Fruit fly (Drosophila melanogaster): ENCODE measurements around the gene CG10903.

Gene CG10903

dm6 chr3R:8013121-8014009 is 16.8 kb upstream of the CG10903 start, which contains the start of the genes CG10435 and Pbp95 (continued):
- TF ChIP-seq CG2889 (GFP tag; IDR thresholded peaks at IDR 0.05) = peak; percentile 39; the same call in 1 of the 3 replicates
- TF ChIP-seq HmgD (GFP tag; optimal IDR thresholded peaks at IDR 0.05) = no peak
- peak; percentile 68 for TF ChIP-seq bbx (GFP tag; IDR thresholded peaks at IDR 0.05; ENCODE audit: partially characterized antibody)
- TF ChIP-seq CG12104 (GFP tag; optimal IDR thresholded peaks at IDR 0.05) = peak; percentile 8
- TF ChIP-seq CG11696 (GFP tag; IDR thresholded peaks at IDR 0.05) = no peak
- no peak for TF ChIP-seq Sox100B (GFP tag; optimal IDR thresholded peaks at IDR 0.05)
- peak; percentile 82 for TF ChIP-seq mam (GFP tag; optimal IDR thresholded peaks at IDR 0.05)
- TF ChIP-seq hkb (optimal IDR thresholded peaks at IDR 0.05) = no peak
- no peak for TF ChIP-seq hkb (GFP tag; IDR thresholded peaks at IDR 0.05)
- peak; percentile 86 for TF ChIP-seq CG10267 (tag; optimal IDR thresholded peaks at IDR 0.05)
- TF ChIP-seq kay (GFP tag; optimal IDR thresholded peaks at IDR 0.05) = no peak
- no peak for TF ChIP-seq CG18764 (GFP tag; optimal IDR thresholded peaks at IDR 0.05)
- TF ChIP-seq Nf-YA (GFP tag; IDR thresholded peaks at IDR 0.05) = peak; percentile 47; the same call in 1 of the 2 replicates
- peak; percentile 79 for TF ChIP-seq CG9932 (GFP tag; IDR thresholded peaks at IDR 0.05)
- TF ChIP-seq D19B (GFP tag; optimal IDR thresholded peaks at IDR 0.05) = peak; percentile 96
- 0 out of 2 replicates have a peak, but pooled peaks have one; percentile 18 for TF ChIP-seq Adf1 (GFP tag; IDR thresholded peaks at IDR 0.05)
- TF ChIP-seq hb (GFP tag; IDR thresholded peaks at IDR 0.05; ENCODE audit: partially characterized antibody) = peak; percentile 62; the same call in 1 of the 3 replicates
- no peak for TF ChIP-seq sd (tag; optimal IDR thresholded peaks at IDR 0.05)
- TF ChIP-seq CG12219 (GFP tag; optimal IDR thresholded peaks at IDR 0.05) = no peak
- no peak for TF ChIP-seq hth (optimal IDR thresholded peaks at IDR 0.05)
- TF ChIP-seq CG6654 (GFP tag; optimal IDR thresholded peaks at IDR 0.05) = no peak
- peak; percentile 68 for TF ChIP-seq Aef1 (GFP tag; IDR thresholded peaks at IDR 0.05)
- TF ChIP-seq CG15601 (tag; optimal IDR thresholded peaks at IDR 0.05) = no peak
- peak; percentile 69 for TF ChIP-seq ind (GFP tag; optimal IDR thresholded peaks at IDR 0.05)
- no peak for TF ChIP-seq Stat92E (GFP tag; optimal IDR thresholded peaks at IDR 0.05)
- TF ChIP-seq CG8089 (GFP tag; optimal IDR thresholded peaks at IDR 0.05) = no peak
- no peak for TF ChIP-seq CG18599 (GFP tag; optimal IDR thresholded peaks at IDR 0.05)
- peak; percentile 53; the same call in 2 of the 3 replicates for TF ChIP-seq CG14050 (GFP tag; IDR thresholded peaks at IDR 0.05)
- peak; percentile 24 for TF ChIP-seq CG8944 (GFP tag; optimal IDR thresholded peaks at IDR 0.05)
- no peak for TF ChIP-seq CG31365 (tag; optimal IDR thresholded peaks at IDR 0.05)
- TF ChIP-seq Dbx (GFP tag; IDR thresholded peaks at IDR 0.05) = peak; percentile 67; the same call in 1 of the 3 replicates
- TF ChIP-seq peb (GFP tag; IDR thresholded peaks at IDR 0.05) = no peak
- peak; percentile 70 for TF ChIP-seq Ets65A (GFP tag)
- 0 out of 2 replicates have a peak, but pooled peaks have one; percentile 38 for TF ChIP-seq toy (GFP tag; IDR thresholded peaks at IDR 0.05)
- TF ChIP-seq CG8478 (optimal IDR thresholded peaks at IDR 0.05) = no peak
- peak; percentile 18 for TF ChIP-seq Dip3 (GFP tag; optimal IDR thresholded peaks at IDR 0.05)
- TF ChIP-seq phol (tag; optimal IDR thresholded peaks at IDR 0.05) = peak; percentile 33
- peak; percentile 24 for TF ChIP-seq p53 (GFP tag; optimal IDR thresholded peaks at IDR 0.05)
- TF ChIP-seq danr (GFP tag; IDR thresholded peaks at IDR 0.05) = no peak; the same call in 1 of the 2 replicates
- no peak for TF ChIP-seq dmrt99B (tag; optimal IDR thresholded peaks at IDR 0.05)
- TF ChIP-seq en (GFP tag; optimal IDR thresholded peaks at IDR 0.05) = no peak
- no peak for TF ChIP-seq ara (GFP tag; IDR thresholded peaks at IDR 0.05)
- TF ChIP-seq CG6254 (GFP tag; optimal IDR thresholded peaks at IDR 0.05) = peak; percentile 30
- no peak for TF ChIP-seq fd64A (GFP tag; optimal IDR thresholded peaks at IDR 0.05)
- TF ChIP-seq pho (GFP tag; optimal IDR thresholded peaks at IDR 0.05) = peak; percentile 59
- TF ChIP-seq CG17385 (GFP tag; optimal IDR thresholded peaks at IDR 0.05) = no peak
- peak; percentile 78 for TF ChIP-seq slbo (GFP tag; IDR thresholded peaks at IDR 0.05)
- TF ChIP-seq cas (GFP tag; IDR thresholded peaks at IDR 0.05) = peak; percentile 61
- TF ChIP-seq gro (GFP tag; optimal IDR thresholded peaks at IDR 0.05) = peak; percentile 62
- peak; percentile 54 for TF ChIP-seq HmgZ (tag; optimal IDR thresholded peaks at IDR 0.05)
